Fruit fly (Drosophila melanogaster): ENCODE data around the gene put.

DNA sequence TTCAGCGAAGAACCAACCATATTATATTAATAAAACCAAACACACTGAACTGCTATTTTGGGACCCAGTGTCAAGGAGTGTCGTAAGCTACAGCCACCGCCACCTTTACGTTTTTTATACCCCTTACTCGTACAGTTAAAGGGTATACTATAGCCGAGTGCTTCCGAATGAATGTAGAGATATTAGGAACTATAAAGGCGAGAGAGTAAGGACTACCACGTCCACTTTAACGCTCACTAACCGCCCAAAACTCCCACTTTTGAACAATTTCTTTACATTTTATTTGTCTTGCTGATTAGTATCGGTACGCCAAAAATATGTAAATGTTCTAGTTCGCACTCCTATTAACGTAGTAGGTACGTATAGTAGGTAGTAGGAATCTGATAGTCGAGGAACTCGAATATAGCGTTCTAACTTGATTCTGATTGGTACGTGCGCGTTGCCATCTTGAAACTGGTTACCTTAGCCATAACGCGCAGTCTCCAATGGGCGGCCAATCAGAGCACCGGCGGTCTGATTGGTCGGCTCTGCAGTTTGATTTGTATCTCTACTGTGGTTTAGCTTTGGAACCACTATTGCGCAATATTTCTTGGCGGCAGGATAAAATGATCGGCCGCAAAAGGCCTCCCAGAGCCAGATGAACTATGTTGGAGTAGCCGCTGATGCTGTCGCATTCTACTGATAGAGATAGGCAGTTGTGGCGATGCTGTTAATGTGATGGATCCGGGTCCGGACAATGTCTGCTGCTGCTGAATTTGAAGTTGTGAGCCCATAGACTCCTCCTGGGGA is 30.6 kb upstream of the put start:
- TF ChIP-seq Mnt (GFP tag; optimal IDR thresholded peaks at IDR 0.05) (no peak), pad (GFP tag; optimal IDR thresholded peaks at IDR 0.05) (no peak), kay (GFP tag; ENCODE audit: borderline replicate concordance) (no peak)
